Worm (Caenorhabditis elegans) whole organism, L2 larva: ENCODE measurements around the gene enpp-1.

Source experiments
- ama-1 ChIP-seq: fragments of 150-350 bp; optimal IDR thresholded peaks from 2 replicates; lab custom pipeline; 2018; ENCODE audit warnings: inconsistent platforms
- mab-5 ChIP-seq: fragments of 150-350 bp; optimal IDR thresholded peaks from 2 replicates; lab custom pipeline; 2014; ENCODE audit warnings: missing biosample characterization, missing genetic modification characterization
- nhr-77 ChIP-seq: fragments of 150-350 bp; optimal IDR thresholded peaks from 2 replicates; lab custom pipeline; 2014; ENCODE audit warnings: missing biosample characterization, missing genetic modification characterization
- unc-39 ChIP-seq: fragments of 150-350 bp; optimal IDR thresholded peaks from 2 replicates; lab custom pipeline; 2014; ENCODE audit warnings: missing biosample characterization, missing genetic modification characterization
- unc-62 ChIP-seq: fragments of 150-350 bp; optimal IDR thresholded peaks from 2 replicates; lab custom pipeline; 2014; ENCODE audit warnings: missing biosample characterization, missing genetic modification reagents, missing genetic modification characterization
- zag-1 ChIP-seq: fragments of 150-350 bp; optimal IDR thresholded peaks from 2 replicates; lab custom pipeline; 2014; ENCODE audit warnings: missing biosample characterization, missing genetic modification characterization

DNA sequence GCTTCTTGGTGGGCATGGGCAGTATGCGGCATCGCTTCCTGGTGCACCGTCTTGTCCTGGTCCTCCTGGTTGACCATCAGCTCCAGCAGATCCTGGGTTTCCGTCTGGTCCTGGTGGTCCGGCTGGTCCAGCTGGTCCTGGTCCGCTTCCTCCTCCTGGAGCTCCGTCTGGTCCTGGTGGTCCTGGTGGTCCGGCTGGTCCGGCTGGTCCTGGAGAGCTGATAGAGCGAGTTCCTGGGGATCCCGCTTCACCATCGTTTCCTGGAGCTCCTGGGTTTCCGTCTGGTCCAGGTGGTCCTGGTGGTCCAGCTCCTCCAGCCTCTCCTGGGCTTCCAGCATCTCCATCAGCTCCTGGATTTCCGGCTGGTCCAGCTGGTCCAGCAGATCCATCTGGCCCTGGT, 35.8 kb downstream of the enpp-1 start:
- TF ChIP-seq ama-1 (lab: Kevin White, UChicago) = no peak
- TF ChIP-seq mab-5 = no peak
- no peak for TF ChIP-seq nhr-77 (tag; lab: Kevin White, UChicago)
- TF ChIP-seq unc-39 (tag; lab: Kevin White, UChicago) = no peak
- TF ChIP-seq unc-62 = no peak
- TF ChIP-seq zag-1 (tag; lab: Kevin White, UChicago) = no peak
